Fruit fly (Drosophila melanogaster) whole organism, embryonic: Measurements from ENCODE around the gene Epp.
A peak's percentile ranks its signal among the peaks of the same experiment; 100 is the strongest.

ENCODE experiments used
- Ada2b ChIP-seq: fragments of 200-800 bp; sonication (Bioruptor generic); IDR thresholded peaks from 2 replicates; pipeline ENCODE4 v1.3.6; 2022; ENCODE audit warnings: missing biosample characterization, missing genetic modification characterization
- Bdp1 ChIP-seq: fragments of 200-800 bp; sonication (Bioruptor generic); optimal IDR thresholded peaks from 3 replicates; lab custom pipeline; 2016; ENCODE audit warnings: missing biosample characterization, missing genetic modification characterization
- CG1024 ChIP-seq: fragments of 200-800 bp; sonication (Bioruptor generic); IDR thresholded peaks from 2 replicates; pipeline ENCODE4 v1.3.6; 2022; ENCODE audit warnings: missing biosample characterization, missing genetic modification characterization
- CG10267 ChIP-seq: fragments of 200-800 bp; sonication (Bioruptor generic); optimal IDR thresholded peaks from 2 replicates; lab custom pipeline; 2018; ENCODE audit warnings: missing biosample characterization, mild to moderate bottlenecking, missing genetic modification characterization, moderate library complexity
- CG11085 ChIP-seq: fragments of 200-800 bp; sonication (Bioruptor generic); IDR thresholded peaks from 2 replicates; pipeline ENCODE4 v1.3.6; 2022; ENCODE audit warnings: missing biosample characterization, missing genetic modification characterization
- CG14860 ChIP-seq: fragments of 200-800 bp; sonication (Bioruptor generic); IDR thresholded peaks from 3 replicates; pipeline ENCODE4 v1.3.6; 2022; ENCODE audit warnings: missing biosample characterization, missing genetic modification characterization; ENCODE audit not compliant: partially characterized antibody
- CG1529 ChIP-seq: fragments of 200-800 bp; sonication (Bioruptor generic); optimal IDR thresholded peaks from 3 replicates; lab custom pipeline; 2018; ENCODE audit warnings: missing biosample characterization, missing genetic modification characterization
- CG17829 ChIP-seq: fragments of 200-800 bp; optimal IDR thresholded peaks from 2 replicates; lab custom pipeline; 2019; ENCODE audit warnings: missing biosample characterization, mild to moderate bottlenecking, missing genetic modification characterization, moderate library complexity
- CG18476 ChIP-seq: fragments of 200-800 bp; sonication (Bioruptor generic); optimal IDR thresholded peaks from 2 replicates; lab custom pipeline; 2016; ENCODE audit warnings: missing biosample characterization, mild to moderate bottlenecking, missing genetic modification characterization
- CG2678 ChIP-seq: fragments of 200-800 bp; sonication (Bioruptor generic); optimal IDR thresholded peaks from 3 replicates; lab custom pipeline; 2019; ENCODE audit warnings: missing biosample characterization, mild to moderate bottlenecking, missing genetic modification characterization, moderate library complexity
- CG2875 ChIP-seq: fragments of 200-800 bp; sonication (Bioruptor generic); optimal IDR thresholded peaks from 2 replicates; lab custom pipeline; 2017; ENCODE audit warnings: missing biosample characterization, mild to moderate bottlenecking, missing genetic modification characterization, missing genetic modification reagents
- CG32767 ChIP-seq: fragments of 200-800 bp; sonication (Bioruptor generic); IDR thresholded peaks from 2 replicates; pipeline ENCODE4 v1.3.6; 2022; ENCODE audit warnings: missing biosample characterization, missing genetic modification characterization
- CG3995 ChIP-seq: fragments of 200-800 bp; sonication (Bioruptor generic); optimal IDR thresholded peaks from 3 replicates; lab custom pipeline; 2016; ENCODE audit warnings: missing biosample characterization, missing genetic modification characterization
- CG6254 ChIP-seq: fragments of 200-800 bp; sonication (Bioruptor generic); optimal IDR thresholded peaks from 3 replicates; lab custom pipeline; 2017; ENCODE audit warnings: mild to moderate bottlenecking, missing biosample characterization, missing genetic modification reagents, missing genetic modification characterization
- CTCF ChIP-seq: fragments of 200-800 bp; sonication (Bioruptor generic); optimal IDR thresholded peaks from 2 replicates; lab custom pipeline; 2017; ENCODE audit warnings: missing biosample characterization, mild to moderate bottlenecking, missing genetic modification characterization, moderate library complexity
- CrebB ChIP-seq: fragments of 200-800 bp; sonication (Bioruptor generic); optimal IDR thresholded peaks from 3 replicates; lab custom pipeline; 2018; ENCODE audit warnings: missing biosample characterization, mild to moderate bottlenecking, missing genetic modification characterization
- D ChIP-seq, 2 experiments: fragments of 200-800 bp in 1 of 2; fragments of >200 bp in 1 of 2; sonication (Bioruptor generic) in 1 of 2; optimal IDR thresholded peaks; 2 replicates in 1 of 2; 3 replicates in 1 of 2; lab custom pipeline; 2017; ENCODE audit warnings: mild to moderate bottlenecking in 1 of 2, missing biosample characterization in 1 of 2, missing genetic modification characterization in 1 of 2, missing genetic modification reagents in 1 of 2
- Fer1 ChIP-seq: fragments of 200-800 bp; sonication (Bioruptor generic); optimal IDR thresholded peaks from 2 replicates; lab custom pipeline; 2017; ENCODE audit warnings: missing biosample characterization, mild to moderate bottlenecking, missing genetic modification characterization
- Med ChIP-seq: fragments of 200-800 bp; sonication (Bioruptor generic); peaks from one replicate; lab custom pipeline; 2016; ENCODE audit warnings: missing biosample characterization, missing genetic modification characterization, mild to moderate bottlenecking, inconsistent platforms, moderate library complexity
- Poxn ChIP-seq: fragments of 200-800 bp; sonication (Bioruptor generic); IDR thresholded peaks from 2 replicates; pipeline ENCODE4 v1.3.6; 2022; ENCODE audit warnings: missing biosample characterization, missing genetic modification characterization
- Sry-δ ChIP-seq: fragments of 200-800 bp; sonication (Bioruptor generic); optimal IDR thresholded peaks from 2 replicates; lab custom pipeline; 2016; ENCODE audit warnings: missing biosample characterization, missing genetic modification characterization
- Ssrp ChIP-seq: fragments of 200-800 bp; sonication (Bioruptor generic); optimal IDR thresholded peaks from 2 replicates; lab custom pipeline; 2018; ENCODE audit warnings: missing biosample characterization, mild to moderate bottlenecking, missing genetic modification characterization, moderate library complexity
- Vsx1 ChIP-seq: fragments of 200-800 bp; sonication (Bioruptor generic); optimal IDR thresholded peaks from 2 replicates; lab custom pipeline; 2017; ENCODE audit warnings: missing biosample characterization, mild to moderate bottlenecking, missing genetic modification characterization, missing genetic modification reagents
- ac ChIP-seq: fragments of 200-800 bp; sonication (Bioruptor generic); optimal IDR thresholded peaks from 3 replicates; lab custom pipeline; 2017; ENCODE audit warnings: missing biosample characterization, mild to moderate bottlenecking, missing genetic modification characterization
- cad ChIP-seq: fragments of >200 bp; optimal IDR thresholded peaks from 2 replicates; lab custom pipeline; 2017; ENCODE audit warnings: missing biosample characterization, missing genetic modification characterization
- chm ChIP-seq: fragments of 200-800 bp; sonication (Bioruptor generic); IDR thresholded peaks from 2 replicates; pipeline ENCODE4 v1.3.6; 2022; ENCODE audit warnings: missing biosample characterization, missing genetic modification characterization
- crp ChIP-seq, 2 experiments: fragments of 200-800 bp; sonication (Bioruptor generic); optimal IDR thresholded peaks; 2 replicates in 1 of 2; 3 replicates in 1 of 2; lab custom pipeline; 2017; ENCODE audit warnings: missing biosample characterization in 2 of 2, missing genetic modification characterization in 2 of 2, mild to moderate bottlenecking in 1 of 2, moderate library complexity in 1 of 2
- cwo ChIP-seq: fragments of 200-800 bp; sonication (Bioruptor generic); optimal IDR thresholded peaks from 3 replicates; lab custom pipeline; 2017; ENCODE audit warnings: missing biosample characterization, missing genetic modification characterization, mild to moderate bottlenecking, moderate library complexity, missing genetic modification reagents
- dmrt99B ChIP-seq: fragments of 200-800 bp; sonication (Bioruptor generic); optimal IDR thresholded peaks from 2 replicates; lab custom pipeline; 2018; ENCODE audit warnings: missing biosample characterization, mild to moderate bottlenecking, missing genetic modification characterization, moderate library complexity
- eve ChIP-seq, 2 experiments: fragments of >200 bp; optimal IDR thresholded peaks; 2 replicates each; lab custom pipeline; 2017; ENCODE audit warnings: missing biosample characterization in 2 of 2, missing genetic modification characterization in 2 of 2
- her ChIP-seq: fragments of 200-800 bp; sonication (Bioruptor generic); optimal IDR thresholded peaks from 2 replicates; lab custom pipeline; 2016; ENCODE audit warnings: missing biosample characterization, missing genetic modification characterization
- luna ChIP-seq: fragments of 200-800 bp; sonication (Bioruptor generic); optimal IDR thresholded peaks from 2 replicates; lab custom pipeline; 2016; ENCODE audit warnings: missing biosample characterization, missing genetic modification characterization
- nmo ChIP-seq: fragments of 200-800 bp; sonication (Bioruptor generic); optimal IDR thresholded peaks from 2 replicates; lab custom pipeline; 2018; ENCODE audit warnings: missing biosample characterization, mild to moderate bottlenecking, missing genetic modification characterization, moderate library complexity
- pnt ChIP-seq: fragments of 200-800 bp; sonication (Bioruptor generic); optimal IDR thresholded peaks from 3 replicates; lab custom pipeline; 2016; ENCODE audit warnings: missing biosample characterization, missing genetic modification characterization
- psq ChIP-seq: fragments of 200-800 bp; sonication (Bioruptor generic); optimal IDR thresholded peaks from 2 replicates; lab custom pipeline; 2017; ENCODE audit warnings: missing biosample characterization, missing genetic modification characterization
- pum ChIP-seq: fragments of 200-800 bp; sonication (Bioruptor generic); optimal IDR thresholded peaks from 2 replicates; lab custom pipeline; 2016; ENCODE audit warnings: missing biosample characterization, missing genetic modification characterization
- salm ChIP-seq: fragments of 200-800 bp; sonication (Bioruptor generic); optimal IDR thresholded peaks from 2 replicates; lab custom pipeline; 2018; ENCODE audit warnings: missing biosample characterization, mild to moderate bottlenecking, missing genetic modification characterization
- seq ChIP-seq: fragments of 200-800 bp; sonication (Bioruptor generic); IDR thresholded peaks from 2 replicates; pipeline ENCODE4 v1.3.6; 2022; ENCODE audit warnings: missing biosample characterization, missing genetic modification characterization
- sr ChIP-seq: fragments of 200-800 bp; sonication (Bioruptor generic); IDR thresholded peaks from 3 replicates; pipeline ENCODE4 v1.3.6; 2022; ENCODE audit warnings: missing biosample characterization, missing genetic modification characterization
- tx ChIP-seq: fragments of 200-800 bp; sonication (Bioruptor generic); optimal IDR thresholded peaks from 2 replicates; lab custom pipeline; 2016; ENCODE audit warnings: missing biosample characterization, missing genetic modification characterization

Epp gene

DNA sequence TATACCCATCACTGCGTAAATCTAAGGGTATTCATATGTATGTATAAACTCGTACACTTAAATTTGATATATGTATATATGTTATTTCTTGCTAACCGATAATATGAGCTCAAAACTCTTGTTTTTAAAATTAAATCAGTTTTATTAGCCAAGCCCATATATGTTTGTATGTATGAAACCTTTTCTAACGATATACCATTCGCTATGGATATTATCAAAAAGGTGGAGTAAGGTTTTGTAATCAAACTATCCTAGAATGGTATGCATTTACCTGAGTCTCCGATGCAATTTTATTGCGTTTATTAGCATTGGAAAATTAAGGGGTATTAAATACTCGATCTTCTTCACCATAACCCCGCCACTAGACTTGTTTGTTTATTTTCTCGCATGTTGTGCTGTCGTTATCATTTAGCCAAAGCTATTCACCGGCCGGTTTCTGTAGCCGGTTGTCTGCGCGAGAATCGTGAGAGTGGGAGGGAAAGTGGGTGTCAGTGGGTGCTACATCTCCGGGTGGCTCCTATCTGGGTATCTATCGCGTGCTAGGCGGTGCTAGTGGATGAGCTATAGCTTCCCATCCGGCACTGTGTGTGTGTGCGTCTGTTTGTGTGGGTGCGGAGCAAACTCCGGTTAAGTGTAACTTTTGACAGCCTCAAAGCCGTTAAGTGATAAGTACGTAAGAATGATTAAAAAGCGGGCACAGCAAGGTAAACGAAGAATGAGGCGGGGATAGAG, 15.2 kb upstream of the Epp start (continued):
- TF ChIP-seq tx (GFP tag; lab: Kevin White, UChicago) (no peak), CG32767 (GFP tag; lab: Robert Waterston, UW) (no peak), dmrt99B (tag; lab: Kevin White, UChicago) (peak; percentile 61), CG6254 (GFP tag; lab: Kevin White, UChicago) (peak; percentile 8), Ada2b (GFP tag; lab: Robert Waterston, UW) (no peak), luna (no peak), CG17829 (tag; lab: Kevin White, UChicago) (peak; percentile 3), Sry-δ (GFP tag; lab: Kevin White, UChicago) (no peak), Fer1 (GFP tag; lab: Kevin White, UChicago) (no peak), CG14860 (GFP tag; lab: Robert Waterston, UW) (no peak), chm (no peak), psq (GFP tag; lab: Kevin White, UChicago) (no peak), cwo (GFP tag; lab: Kevin White, UChicago) (peak; percentile 70), Poxn (no peak), ac (GFP tag; lab: Kevin White, UChicago) (no peak), Med (GFP tag; lab: Kevin White, UChicago) (peak; percentile 49), CG10267 (tag; lab: Kevin White, UChicago) (no peak), pum (GFP tag; lab: Kevin White, UChicago) (no peak), salm (tag; lab: Kevin White, UChicago) (no peak), CG2678 (tag; lab: Kevin White, UChicago) (peak; percentile 76), eve (GFP tag; optimal IDR thresholded peaks at IDR 0.05; lab: Kevin White, UChicago) (peak in 1 of 2 experiments; percentile 50), CG3995 (no peak), crp (GFP tag; optimal IDR thresholded peaks at IDR 0.05; lab: Kevin White, UChicago) (no peak), sr (GFP tag; lab: Robert Waterston, UW) (peak; percentile 84), CG18476 (GFP tag; lab: Kevin White, UChicago) (no peak), pnt (GFP tag; lab: Kevin White, UChicago) (no peak), CG11085 (no peak), Vsx1 (GFP tag; lab: Kevin White, UChicago) (no peak), Ssrp (tag; lab: Kevin White, UChicago) (peak; percentile 13), Bdp1 (no peak), CG1024 (GFP tag; lab: Robert Waterston, UW) (no peak), seq (no peak), nmo (GFP tag; lab: Kevin White, UChicago) (peak; percentile 43), D (optimal IDR thresholded peaks at IDR 0.05; lab: Kevin White, UChicago) (no peak), D (GFP tag; optimal IDR thresholded peaks at IDR 0.05; lab: Kevin White, UChicago) (no peak), her (no peak), cad (GFP tag; lab: Kevin White, UChicago) (no peak), CG1529 (GFP tag; lab: Kevin White, UChicago) (no peak), CG2875 (no peak), CTCF (GFP tag; lab: Kevin White, UChicago) (no peak), CrebB (tag; lab: Kevin White, UChicago) (no peak)
